Worm (Caenorhabditis elegans): Measurements from ENCODE around the gene C52D10.3.
"Not testable (repeated sequence)": the region's sequence is repeated elsewhere in the genome, so short reads cannot be mapped to it uniquely, and the experiment has no call there.

Gene C52D10.3

DNA sequence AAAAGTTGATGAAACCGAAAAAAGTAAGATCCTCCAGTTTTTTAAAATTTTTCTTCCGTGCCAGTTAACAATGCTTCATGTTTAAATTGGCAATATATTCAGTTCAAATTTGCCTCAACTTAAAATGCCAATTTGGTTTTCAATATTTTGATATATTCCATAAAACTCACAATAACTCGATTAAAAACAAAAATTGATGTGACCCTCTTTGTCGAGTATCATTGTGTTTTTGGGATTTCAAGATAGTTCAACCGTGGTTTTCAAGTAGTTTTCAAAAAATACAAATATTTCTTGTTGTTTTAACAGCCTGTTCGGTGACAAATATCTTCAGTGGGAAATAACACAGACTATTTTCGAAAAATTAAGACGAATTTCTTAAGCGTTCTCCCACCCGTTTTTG is 23.3 kb upstream of the C52D10.3 start:
- TF ChIP-seq mls-2 (tag; optimal IDR thresholded peaks at IDR 0.05): no peak
- no peak for TF ChIP-seq ceh-83 (GFP tag; optimal IDR thresholded peaks at IDR 0.05)
- no peak for TF ChIP-seq nhr-76 (tag; optimal IDR thresholded peaks at IDR 0.05)
- TF ChIP-seq nhr-2 (tag; optimal IDR thresholded peaks at IDR 0.05): no peak
- no peak for TF ChIP-seq bed-3 (GFP tag; optimal IDR thresholded peaks at IDR 0.05)
- no peak for TF ChIP-seq mep-1 (tag; optimal IDR thresholded peaks at IDR 0.05)
- TF ChIP-seq zip-8 (tag; optimal IDR thresholded peaks at IDR 0.05): no peak
- TF ChIP-seq unc-62 (GFP tag; optimal IDR thresholded peaks at IDR 0.05): no peak
- TF ChIP-seq M03D4.4 (tag; optimal IDR thresholded peaks at IDR 0.05): no peak
- TF ChIP-seq lsy-2 (tag; optimal IDR thresholded peaks at IDR 0.05): no peak
- TF ChIP-seq mab-5 (tag; optimal IDR thresholded peaks at IDR 0.05): no peak
- no peak for TF ChIP-seq ceh-39 (tag; optimal IDR thresholded peaks at IDR 0.05)
- TF ChIP-seq sem-2 (GFP tag; optimal IDR thresholded peaks at IDR 0.05): no peak
- no peak for TF ChIP-seq ham-2 (GFP tag; optimal IDR thresholded peaks at IDR 0.05)
- no peak for TF ChIP-seq hlh-1 (tag; optimal IDR thresholded peaks at IDR 0.05)
- TF ChIP-seq elt-3 (tag; optimal IDR thresholded peaks at IDR 0.05): no peak
- no peak for TF ChIP-seq nhr-28 (tag; optimal IDR thresholded peaks at IDR 0.05)

ce11 chrIV:17162515-17162914 is 13.8 kb upstream of the C52D10.3 start, which contains the start of gene skr-13:
Gene skr-13 (minus strand): TSS chrIV:17162615.
- no peak for TF ChIP-seq hlh-1 (tag; optimal IDR thresholded peaks at IDR 0.05)
- no peak for TF ChIP-seq elt-1 (tag; optimal IDR thresholded peaks at IDR 0.05; ENCODE audit: borderline replicate concordance, insufficient read depth)
- TF ChIP-seq snpc-4 (tag; optimal IDR thresholded peaks at IDR 0.05): no peak
- peak; percentile 10 for TF ChIP-seq ceh-39 (tag; optimal IDR thresholded peaks at IDR 0.05)

ce11 chrIV:17163273-17163672 is 13.0 kb upstream of the C52D10.3 start, which contains the start of gene skr-9:
Gene skr-9 (plus strand): TSS chrIV:17163573.
- TF ChIP-seq mab-5, zip-8, nhr-237 (tag; optimal IDR thresholded peaks at IDR 0.05): not testable (repeated sequence)

- not testable (repeated sequence) for TF ChIP-seq cnd-1 (tag; optimal IDR thresholded peaks at IDR 0.05); ceh-83 (GFP tag; optimal IDR thresholded peaks at IDR 0.05); ham-2 (GFP tag; optimal IDR thresholded peaks at IDR 0.05)
These were observed 10.5 kb upstream of the C52D10.3 start, which contains the start of gene skr-8 for ce11 chrIV:17165734-17166133. Gene skr-8 (minus strand): TSS chrIV:17165834.

DNA sequence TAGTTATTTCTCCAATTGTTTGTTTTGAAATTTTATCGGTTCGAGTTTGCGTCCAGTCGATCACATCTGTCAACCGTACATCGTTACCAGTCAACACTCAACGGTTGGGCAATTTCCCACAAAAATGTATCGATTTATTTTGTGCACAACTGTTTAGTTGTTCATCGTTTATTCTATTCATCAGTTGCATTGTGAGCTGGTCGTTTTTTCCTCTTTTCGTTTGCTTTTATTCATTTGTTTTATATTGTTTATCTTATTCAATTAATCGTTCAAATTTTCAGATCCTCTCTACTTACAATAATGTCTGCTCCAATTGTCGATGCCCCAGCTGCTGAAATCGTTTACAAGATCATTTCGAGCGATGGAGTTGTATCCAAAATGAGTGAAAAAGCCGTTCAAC is 9.3 kb upstream of the C52D10.3 start, which contains the start of gene skr-12:
skr-12 (plus strand) TSS at position 301 of the 400 bp plus-strand sequence.
- TF ChIP-seq tbx-8 (GFP tag; optimal IDR thresholded peaks at IDR 0.05) (no peak), bed-3 (GFP tag; optimal IDR thresholded peaks at IDR 0.05) (no peak), zip-8 (tag; optimal IDR thresholded peaks at IDR 0.05) (no peak)

- no peak for TF ChIP-seq sem-2 (GFP tag; optimal IDR thresholded peaks at IDR 0.05)
- TF ChIP-seq nhr-2 (tag; optimal IDR thresholded peaks at IDR 0.05): no peak
- no peak for TF ChIP-seq unc-62 (GFP tag; optimal IDR thresholded peaks at IDR 0.05)
- TF ChIP-seq mab-5 (tag; optimal IDR thresholded peaks at IDR 0.05): no peak
- no peak for TF ChIP-seq nhr-28 (tag; optimal IDR thresholded peaks at IDR 0.05)
- TF ChIP-seq nhr-12 (tag; optimal IDR thresholded peaks at IDR 0.05): no peak
- TF ChIP-seq ceh-39 (tag; optimal IDR thresholded peaks at IDR 0.05): no peak
- TF ChIP-seq ceh-43 (GFP tag; optimal IDR thresholded peaks at IDR 0.05): no peak
- TF ChIP-seq nhr-237 (tag; optimal IDR thresholded peaks at IDR 0.05): no peak
- no peak for TF ChIP-seq sptf-1 (tag; optimal IDR thresholded peaks at IDR 0.05)
- TF ChIP-seq lin-32 (GFP tag; optimal IDR thresholded peaks at IDR 0.05): no peak
- no peak for TF ChIP-seq elt-1 (tag; optimal IDR thresholded peaks at IDR 0.05; ENCODE audit: borderline replicate concordance, insufficient read depth)
- TF ChIP-seq M03D4.4 (tag; optimal IDR thresholded peaks at IDR 0.05): no peak
- TF ChIP-seq ham-2 (GFP tag; optimal IDR thresholded peaks at IDR 0.05): no peak
These were observed 4.5 kb upstream of the C52D10.3 start for ce11 chrIV:17171732-17172131.

DNA sequence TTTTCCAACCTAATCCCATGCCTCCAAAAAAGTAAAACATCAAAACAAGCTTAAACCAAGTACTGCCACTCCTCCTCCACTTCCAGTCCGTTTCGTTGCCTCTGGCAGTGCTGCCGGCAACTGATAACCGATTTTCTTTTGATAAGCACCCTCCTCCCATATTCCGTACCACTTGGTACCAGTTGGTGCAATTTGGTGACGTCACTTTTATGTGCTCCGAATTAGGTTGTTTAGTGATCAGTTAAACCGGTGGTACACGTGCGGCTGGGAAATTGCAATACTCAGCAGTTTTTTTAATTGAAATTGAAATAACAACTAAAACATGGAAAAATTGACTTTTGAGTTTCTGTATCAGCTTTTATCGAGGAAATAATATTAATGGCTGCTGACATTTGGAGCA is 2.2 kb upstream of the C52D10.3 start:
- TF ChIP-seq mab-5 (tag; optimal IDR thresholded peaks at IDR 0.05): no peak
- TF ChIP-seq lsy-2 (tag; optimal IDR thresholded peaks at IDR 0.05): no peak
- TF ChIP-seq lin-32 (GFP tag; optimal IDR thresholded peaks at IDR 0.05): no peak
- no peak for TF ChIP-seq blmp-1 (tag; optimal IDR thresholded peaks at IDR 0.05)
- TF ChIP-seq cnd-1 (tag; optimal IDR thresholded peaks at IDR 0.05): no peak
- TF ChIP-seq bed-3 (GFP tag; optimal IDR thresholded peaks at IDR 0.05): no peak
- no peak for TF ChIP-seq sptf-1 (tag; optimal IDR thresholded peaks at IDR 0.05)
- no peak for TF ChIP-seq mep-1 (tag; optimal IDR thresholded peaks at IDR 0.05)
- no peak for TF ChIP-seq elt-1 (tag; optimal IDR thresholded peaks at IDR 0.05; ENCODE audit: borderline replicate concordance, insufficient read depth)
- TF ChIP-seq nhr-2 (tag; optimal IDR thresholded peaks at IDR 0.05): no peak
- TF ChIP-seq M03D4.4 (tag; optimal IDR thresholded peaks at IDR 0.05): no peak
